Worm (Caenorhabditis elegans): Measurements from ENCODE around the gene F46F5.5.

F46F5.5 gene

DNA sequence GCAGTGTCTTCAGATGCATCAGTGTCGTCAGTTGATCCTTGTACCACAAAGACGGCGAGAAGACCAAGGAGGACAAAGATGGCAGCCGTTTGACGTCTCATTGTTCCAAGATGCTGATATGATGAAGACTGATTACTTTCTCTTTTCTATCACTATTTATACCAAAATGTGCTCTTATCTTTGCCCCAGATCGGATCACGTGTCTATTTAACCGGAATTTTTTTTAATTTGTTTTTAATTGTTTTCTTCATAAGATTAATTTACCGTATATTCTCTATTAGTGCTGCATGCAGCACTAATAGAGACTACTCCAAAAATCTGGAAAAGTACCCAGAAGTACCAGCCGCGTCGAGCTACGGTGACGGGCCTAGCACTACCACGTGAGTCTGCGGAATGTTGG, 1.9 kb upstream of the F46F5.5 start, which contains the start of gene msrp-3:
TSS of gene msrp-3 (minus strand) at position 101 of the 400 bp plus-strand sequence.
- TF ChIP-seq unc-86 (tag; optimal IDR thresholded peaks at IDR 0.05), result no peak
- TF ChIP-seq nhr-12 (tag; optimal IDR thresholded peaks at IDR 0.05), result no peak
- TF ChIP-seq swsn-7 (tag; optimal IDR thresholded peaks at IDR 0.05), result no peak
- TF ChIP-seq nhr-19 (GFP tag; conservative IDR thresholded peaks at IDR 0.05), result no peak
- no peak for TF ChIP-seq irx-1 (tag; optimal IDR thresholded peaks at IDR 0.05)
- TF ChIP-seq snu-23 (GFP tag; optimal IDR thresholded peaks at IDR 0.05), result no peak
- TF ChIP-seq egl-27 (tag; optimal IDR thresholded peaks at IDR 0.05), result no peak
- no peak for TF ChIP-seq ets-5 (GFP tag; IDR thresholded peaks at IDR 0.05)
- TF ChIP-seq fkh-4 (tag; optimal IDR thresholded peaks at IDR 0.05; ENCODE audit: borderline replicate concordance), result no peak

- TF ChIP-seq zip-4 (GFP tag; optimal IDR thresholded peaks at IDR 0.05), result no peak
- no peak for TF ChIP-seq xbp-1 (tag; optimal IDR thresholded peaks at IDR 0.05)
- no peak for TF ChIP-seq pax-3 (tag; optimal IDR thresholded peaks at IDR 0.05)
- TF ChIP-seq nhr-84 (tag; optimal IDR thresholded peaks at IDR 0.05), result no peak
- TF ChIP-seq dpl-1 (GFP tag; optimal IDR thresholded peaks at IDR 0.05), result no peak
- no peak for TF ChIP-seq nhr-47 (tag; optimal IDR thresholded peaks at IDR 0.05)
- TF ChIP-seq egl-13 (tag; optimal IDR thresholded peaks at IDR 0.05), result no peak
- no peak for TF ChIP-seq lin-14 (GFP tag; optimal IDR thresholded peaks at IDR 0.05)
- TF ChIP-seq C34B4.2 (tag; optimal IDR thresholded peaks at IDR 0.05), result no peak
- TF ChIP-seq nhr-90 (tag; optimal IDR thresholded peaks at IDR 0.05; ENCODE audit: poor library complexity), result no peak
- no peak for TF ChIP-seq lin-39 (tag; optimal IDR thresholded peaks at IDR 0.05)
- TF ChIP-seq fkh-8 (tag; optimal IDR thresholded peaks at IDR 0.05), result no peak
- TF ChIP-seq efl-3 (GFP tag; optimal IDR thresholded peaks at IDR 0.05), result no peak
- TF ChIP-seq elt-3 (tag; optimal IDR thresholded peaks at IDR 0.05), result no peak
- TF ChIP-seq lir-3 (tag; optimal IDR thresholded peaks at IDR 0.05; ENCODE audit: poor library complexity), result no peak
- no peak for TF ChIP-seq ztf-4 (tag; optimal IDR thresholded peaks at IDR 0.05)
- TF ChIP-seq ama-1 (optimal IDR thresholded peaks at IDR 0.05), result no peak
- TF ChIP-seq vab-15 (tag; optimal IDR thresholded peaks at IDR 0.05), result no peak
- TF ChIP-seq grh-1 (GFP tag; IDR thresholded peaks at IDR 0.05), result no peak
These were observed 4.4 kb downstream of the F46F5.5 start, which contains the start of gene F46F5.11 for ce11 chrII:808457-808856. F46F5.11 (plus strand) TSS chrII:808757.

ce11 chrII:803009-803408, 9.8 kb downstream of the F46F5.5 start, which contains the start of gene F46F5.13:
F46F5.13 (plus strand) TSS chrII:803309.
- no peak for TF ChIP-seq ceh-63 (GFP tag; optimal IDR thresholded peaks at IDR 0.05)
- no peak for TF ChIP-seq unc-86 (tag; optimal IDR thresholded peaks at IDR 0.05)
- no peak for TF ChIP-seq nhr-20 (tag; optimal IDR thresholded peaks at IDR 0.05)
- TF ChIP-seq ceh-90 (tag; optimal IDR thresholded peaks at IDR 0.05), result no peak
- no peak for TF ChIP-seq nhr-76 (tag; optimal IDR thresholded peaks at IDR 0.05)
- no peak for TF ChIP-seq alr-1 (tag; optimal IDR thresholded peaks at IDR 0.05; ENCODE audit: borderline replicate concordance)
- no peak for TF ChIP-seq ces-1 (GFP tag; optimal IDR thresholded peaks at IDR 0.05)
- TF ChIP-seq lin-15B (tag; optimal IDR thresholded peaks at IDR 0.05), result no peak
- no peak for TF ChIP-seq hlh-17 (GFP tag; optimal IDR thresholded peaks at IDR 0.05; ENCODE audit: borderline replicate concordance)

DNA sequence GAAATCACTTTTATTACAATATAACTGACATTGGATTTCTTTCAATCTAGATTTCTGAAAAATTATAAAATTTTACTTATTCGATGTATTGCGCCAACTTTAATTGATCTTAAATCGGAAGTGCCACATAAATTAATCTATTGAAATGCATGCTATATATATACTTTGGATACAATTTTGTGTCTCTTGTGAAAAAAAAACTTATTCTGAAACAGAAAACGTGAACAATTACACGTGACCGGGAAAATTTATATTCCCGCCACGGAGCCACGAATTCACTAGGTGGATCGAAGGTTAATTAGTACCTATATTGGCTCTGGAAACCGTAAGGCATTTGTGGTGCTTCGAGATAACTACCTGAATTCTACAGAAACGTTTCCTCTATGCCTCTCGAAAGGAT, 13.1 kb downstream of the F46F5.5 start, which contains the start of gene F46F5.14:
TSS of gene F46F5.14 (plus strand) at position 301 of the 400 bp plus-strand sequence.
- no peak for TF ChIP-seq lir-3 (tag; optimal IDR thresholded peaks at IDR 0.05; ENCODE audit: poor library complexity)
- TF ChIP-seq unc-130 (tag; optimal IDR thresholded peaks at IDR 0.05), result no peak
- TF ChIP-seq unc-62 (GFP tag; optimal IDR thresholded peaks at IDR 0.05), result no peak
- no peak for TF ChIP-seq ceh-82 (tag; optimal IDR thresholded peaks at IDR 0.05)
- no peak for TF ChIP-seq mab-9 (GFP tag; IDR thresholded peaks at IDR 0.05)
- no peak for TF ChIP-seq Y116A8C.19 (tag; optimal IDR thresholded peaks at IDR 0.05; ENCODE audit: borderline replicate concordance)
- no peak for TF ChIP-seq snu-23 (GFP tag; optimal IDR thresholded peaks at IDR 0.05)
- no peak for TF ChIP-seq lin-14 (GFP tag; optimal IDR thresholded peaks at IDR 0.05)
- no peak for TF ChIP-seq unc-86 (tag; optimal IDR thresholded peaks at IDR 0.05)
- TF ChIP-seq dsc-1 (tag; optimal IDR thresholded peaks at IDR 0.05), result no peak
- no peak for TF ChIP-seq unc-30 (tag; optimal IDR thresholded peaks at IDR 0.05)
- no peak for TF ChIP-seq aha-1 (tag; optimal IDR thresholded peaks at IDR 0.05)
- TF ChIP-seq ceh-90 (tag; optimal IDR thresholded peaks at IDR 0.05), result no peak
- TF ChIP-seq skn-1 (tag; optimal IDR thresholded peaks at IDR 0.05), result no peak
- no peak for TF ChIP-seq egl-13 (tag; optimal IDR thresholded peaks at IDR 0.05)
- no peak for TF ChIP-seq ceh-63 (GFP tag; optimal IDR thresholded peaks at IDR 0.05)
- no peak for TF ChIP-seq C16A3.4 (tag; optimal IDR thresholded peaks at IDR 0.05)
- no peak for TF ChIP-seq hpl-2 (GFP tag; optimal IDR thresholded peaks at IDR 0.05)
